Fruit fly (Drosophila melanogaster): ENCODE measurements around the gene Nepl8.

DNA sequence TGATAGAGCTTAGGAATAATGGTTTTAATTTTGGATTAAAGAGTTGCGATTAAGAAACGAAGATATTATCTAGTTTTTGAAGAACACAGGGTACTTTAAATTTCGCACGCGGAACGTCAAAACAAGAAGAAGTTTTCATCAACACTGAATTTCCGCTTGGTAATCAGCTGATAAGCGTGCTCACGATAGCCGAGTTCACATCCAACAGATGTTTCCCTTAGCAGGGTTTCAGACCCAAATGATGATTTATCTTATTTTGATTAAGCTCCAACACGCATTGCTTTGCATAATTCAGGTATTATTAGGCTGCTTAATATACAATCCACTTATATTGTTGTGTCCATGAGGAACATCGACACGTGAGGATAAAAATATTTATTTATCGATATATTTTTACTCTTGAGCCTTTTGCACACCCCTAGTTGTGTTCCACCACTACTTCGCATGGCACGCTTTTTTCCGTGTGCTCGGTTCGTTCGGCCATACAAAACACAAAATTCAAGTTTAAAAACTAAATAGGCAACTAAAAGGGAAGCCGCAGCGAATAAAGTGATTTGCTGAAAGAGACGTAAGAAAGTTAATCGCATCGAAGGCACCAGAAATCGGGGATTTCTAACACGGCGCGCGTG lies 3.3 kb downstream of the Nepl8 start, which contains the start of gene Tpr2:
- TF ChIP-seq CG8478 (optimal IDR thresholded peaks at IDR 0.05) (no peak), CTCF (optimal IDR thresholded peaks at IDR 0.05) (peak; percentile 42 to 43)

Measured in S2 (cell line).